Worm (Caenorhabditis elegans) whole organism, L3 larva: ENCODE data around the gene cpn-2.

Experiments
- R02D3.7 ChIP-seq: fragments of 150-350 bp; optimal IDR thresholded peaks from 2 replicates; lab custom pipeline; 2014; ENCODE audit warnings: missing biosample characterization, missing genetic modification characterization
- ZK546.5 ChIP-seq: sonication (generic microtip); optimal IDR thresholded peaks from 2 replicates; lab custom pipeline; 2017; ENCODE audit warnings: missing biosample characterization, missing genetic modification characterization
- ceh-82 ChIP-seq: fragments of 150-350 bp; optimal IDR thresholded peaks from 2 replicates; lab custom pipeline; 2014; ENCODE audit warnings: missing biosample characterization, missing genetic modification characterization
- daf-12 ChIP-seq: fragments of 150-350 bp; optimal IDR thresholded peaks from 2 replicates; lab custom pipeline; 2014; ENCODE audit warnings: missing biosample characterization, missing genetic modification reagents, missing genetic modification characterization
- hmg-11 ChIP-seq: sonication (generic microtip); optimal IDR thresholded peaks from 2 replicates; lab custom pipeline; 2016; ENCODE audit warnings: missing genetic modification characterization, missing compliant biosample characterization
- lsy-12 ChIP-seq: sonication (generic microtip); optimal IDR thresholded peaks from 2 replicates; lab custom pipeline; 2016; ENCODE audit warnings: mild to moderate bottlenecking, missing genetic modification characterization, missing compliant biosample characterization
- nhr-12 ChIP-seq: fragments of 150-350 bp; optimal IDR thresholded peaks from 2 replicates; lab custom pipeline; 2014; ENCODE audit warnings: missing biosample characterization, missing genetic modification characterization
- nhr-76 ChIP-seq: fragments of 150-350 bp; sonication (generic microtip); optimal IDR thresholded peaks from 5 replicates; lab custom pipeline; 2014; ENCODE audit warnings: missing biosample characterization, missing genetic modification characterization
- nhr-77 ChIP-seq: fragments of 150-350 bp; optimal IDR thresholded peaks from 2 replicates; lab custom pipeline; 2014; ENCODE audit warnings: missing biosample characterization, missing genetic modification characterization
- pha-4 ChIP-seq: fragments of 150-350 bp; optimal IDR thresholded peaks from 2 replicates; lab custom pipeline; 2014; ENCODE audit warnings: missing biosample characterization, missing genetic modification reagents, missing genetic modification characterization
- snpc-4 ChIP-seq: fragments of 150-350 bp; optimal IDR thresholded peaks from 2 replicates; lab custom pipeline; 2014; ENCODE audit warnings: missing biosample characterization, missing genetic modification characterization

ce11 chrII:334828-335227 is 2.8 kb upstream of the cpn-2 start:
- TF ChIP-seq ceh-82 (tag; lab: Kevin White, UChicago) (no peak), ZK546.5 (tag; lab: Kevin White, UChicago) (no peak), R02D3.7 (no peak), lsy-12 (no peak), snpc-4 (no peak), hmg-11 (tag; lab: Kevin White, UChicago) (no peak), pha-4 (tag; lab: Kevin White, UChicago) (no peak), nhr-12 (tag; lab: Kevin White, UChicago) (no peak), nhr-77 (tag; lab: Kevin White, UChicago) (no peak), nhr-76 (tag; lab: Kevin White, UChicago) (no peak), daf-12 (no peak)
